Fruit fly (Drosophila melanogaster) whole organism, embryonic: ENCODE data around the gene CG9166.
A peak's percentile ranks its signal among the peaks of the same experiment; 100 is the strongest.

Source experiments
- Abd-B ChIP-seq: fragments of 200-800 bp; sonication (Bioruptor generic); optimal IDR thresholded peaks from 2 replicates; lab custom pipeline; 2018; ENCODE audit warnings: missing biosample characterization, mild to moderate bottlenecking, missing genetic modification characterization, moderate library complexity
- Antp ChIP-seq: fragments of 200-800 bp; sonication (Bioruptor generic); optimal IDR thresholded peaks from 3 replicates; lab custom pipeline; 2016; ENCODE audit warnings: missing biosample characterization, missing genetic modification characterization
- Atf6 ChIP-seq: fragments of 200-800 bp; sonication (Bioruptor generic); IDR thresholded peaks from 2 replicates; pipeline ENCODE4 v1.3.6; 2022; ENCODE audit warnings: missing biosample characterization, missing genetic modification characterization
- Bteb2 ChIP-seq: fragments of 200-800 bp; sonication (Bioruptor generic); optimal IDR thresholded peaks from 2 replicates; lab custom pipeline; 2016; ENCODE audit warnings: missing biosample characterization, missing genetic modification characterization
- CG10462 ChIP-seq: fragments of 200-800 bp; sonication (Bioruptor generic); optimal IDR thresholded peaks from 2 replicates; lab custom pipeline; 2016; ENCODE audit warnings: missing biosample characterization, missing genetic modification characterization
- CG11398 ChIP-seq: fragments of 200-800 bp; sonication (Bioruptor generic); optimal IDR thresholded peaks from 2 replicates; lab custom pipeline; 2016; ENCODE audit warnings: missing biosample characterization, missing genetic modification characterization
- CG12744 ChIP-seq: fragments of 200-800 bp; sonication (Bioruptor generic); optimal IDR thresholded peaks from 2 replicates; lab custom pipeline; 2016; ENCODE audit warnings: missing biosample characterization, missing genetic modification characterization
- CG15696 ChIP-seq: fragments of 200-800 bp; sonication (Bioruptor generic); optimal IDR thresholded peaks from 2 replicates; lab custom pipeline; 2019; ENCODE audit warnings: missing biosample characterization, mild to moderate bottlenecking, missing genetic modification characterization, moderate library complexity
- CG1602 ChIP-seq: fragments of 200-800 bp; sonication (Bioruptor generic); optimal IDR thresholded peaks from 3 replicates; lab custom pipeline; 2016; ENCODE audit warnings: missing biosample characterization, missing genetic modification characterization
- CG17186 ChIP-seq: fragments of 200-800 bp; sonication (Bioruptor generic); optimal IDR thresholded peaks from 3 replicates; lab custom pipeline; 2017; ENCODE audit warnings: missing biosample characterization, missing genetic modification reagents, missing genetic modification characterization
- CG18764 ChIP-seq: fragments of 200-800 bp; sonication (Bioruptor generic); optimal IDR thresholded peaks from 3 replicates; lab custom pipeline; 2016; ENCODE audit warnings: missing biosample characterization, missing genetic modification characterization
- CG30020 ChIP-seq: fragments of 200-800 bp; optimal IDR thresholded peaks from 2 replicates; lab custom pipeline; 2019; ENCODE audit warnings: missing biosample characterization, mild to moderate bottlenecking, missing genetic modification characterization, moderate library complexity
- CG32772 ChIP-seq: fragments of 200-800 bp; sonication (Bioruptor generic); IDR thresholded peaks from 2 replicates; pipeline ENCODE4 v1.3.6; 2022; ENCODE audit warnings: missing biosample characterization, missing genetic modification characterization
- CG3281 ChIP-seq: fragments of 200-800 bp; sonication (Bioruptor generic); optimal IDR thresholded peaks from 3 replicates; lab custom pipeline; 2017; ENCODE audit warnings: missing biosample characterization, mild to moderate bottlenecking, missing genetic modification characterization
- CG4820 ChIP-seq: fragments of 200-800 bp; sonication (Bioruptor generic); optimal IDR thresholded peaks from 3 replicates; lab custom pipeline; 2016; ENCODE audit warnings: missing biosample characterization, missing genetic modification characterization
- CG6689 ChIP-seq: fragments of 200-800 bp; sonication (Bioruptor generic); IDR thresholded peaks from 2 replicates; pipeline ENCODE4 v1.3.6; 2022; ENCODE audit warnings: missing biosample characterization, missing genetic modification characterization
- CG8944 ChIP-seq: fragments of 200-800 bp; sonication (Bioruptor generic); optimal IDR thresholded peaks from 3 replicates; lab custom pipeline; 2016; ENCODE audit warnings: missing biosample characterization, missing genetic modification characterization
- CG9437 ChIP-seq: fragments of 200-800 bp; sonication (Bioruptor generic); optimal IDR thresholded peaks from 2 replicates; lab custom pipeline; 2018; ENCODE audit warnings: missing biosample characterization, mild to moderate bottlenecking, missing genetic modification characterization
- D19A ChIP-seq: fragments of 200-800 bp; optimal IDR thresholded peaks from 3 replicates; lab custom pipeline; 2019; ENCODE audit warnings: missing biosample characterization, mild to moderate bottlenecking, missing genetic modification characterization, moderate library complexity
- Dbx ChIP-seq: fragments of 200-800 bp; sonication (Bioruptor generic); IDR thresholded peaks from 3 replicates; pipeline ENCODE4 v1.3.6; 2022; ENCODE audit warnings: missing biosample characterization, missing genetic modification characterization
- Dp ChIP-seq: fragments of 200-800 bp; sonication (Bioruptor generic); optimal IDR thresholded peaks from 2 replicates; lab custom pipeline; 2018; ENCODE audit warnings: missing biosample characterization, mild to moderate bottlenecking, missing genetic modification characterization, moderate library complexity
- Dref ChIP-seq: fragments of 200-800 bp; sonication (Bioruptor generic); IDR thresholded peaks from 2 replicates; pipeline ENCODE4 v1.3.6; 2022; ENCODE audit warnings: missing biosample characterization, missing genetic modification characterization
- Gug ChIP-seq: fragments of 200-800 bp; sonication (Bioruptor generic); IDR thresholded peaks from 4 replicates; pipeline ENCODE4 v1.3.6; 2022; ENCODE audit warnings: missing biosample characterization, missing genetic modification characterization
- Jarid2 ChIP-seq: fragments of 200-800 bp; sonication (Bioruptor generic); optimal IDR thresholded peaks from 3 replicates; lab custom pipeline; 2017; ENCODE audit warnings: mild to moderate bottlenecking, missing biosample characterization, missing genetic modification reagents, missing genetic modification characterization
- Max ChIP-seq: fragments of 200-800 bp; sonication (Bioruptor generic); optimal IDR thresholded peaks from 2 replicates; lab custom pipeline; 2016; ENCODE audit warnings: missing biosample characterization, mild to moderate bottlenecking, missing genetic modification characterization
- Med ChIP-seq: fragments of 200-800 bp; sonication (Bioruptor generic); peaks from one replicate; lab custom pipeline; 2016; ENCODE audit warnings: missing biosample characterization, missing genetic modification characterization, mild to moderate bottlenecking, inconsistent platforms, moderate library complexity
- Nf-YC ChIP-seq: fragments of 200-800 bp; optimal IDR thresholded peaks from 3 replicates; lab custom pipeline; 2019; ENCODE audit warnings: missing biosample characterization, mild to moderate bottlenecking, missing genetic modification characterization, moderate library complexity
- Sry-β ChIP-seq: fragments of 200-800 bp; sonication (Bioruptor generic); optimal IDR thresholded peaks from 2 replicates; lab custom pipeline; 2018; ENCODE audit warnings: missing biosample characterization, mild to moderate bottlenecking, missing genetic modification characterization, moderate library complexity
- ab ChIP-seq: fragments of 200-800 bp; sonication (Bioruptor generic); optimal IDR thresholded peaks from 2 replicates; lab custom pipeline; 2016; ENCODE audit warnings: missing biosample characterization, missing genetic modification characterization
- ara ChIP-seq: fragments of 200-800 bp; sonication (Bioruptor generic); IDR thresholded peaks from 2 replicates; pipeline ENCODE4 v1.3.6; 2022; ENCODE audit warnings: missing biosample characterization, missing genetic modification characterization
- cad ChIP-seq: fragments of >200 bp; optimal IDR thresholded peaks from 2 replicates; lab custom pipeline; 2017; ENCODE audit warnings: missing biosample characterization, missing genetic modification characterization
- cas ChIP-seq: fragments of 200-800 bp; sonication (Bioruptor generic); IDR thresholded peaks from 2 replicates; pipeline ENCODE4 v1.3.6; 2022; ENCODE audit warnings: missing biosample characterization, missing genetic modification characterization
- chm ChIP-seq: fragments of 200-800 bp; sonication (Bioruptor generic); IDR thresholded peaks from 2 replicates; pipeline ENCODE4 v1.3.6; 2022; ENCODE audit warnings: missing biosample characterization, missing genetic modification characterization
- ci ChIP-seq: fragments of 200-800 bp; sonication (Bioruptor generic); IDR thresholded peaks from 3 replicates; pipeline ENCODE4 v1.3.6; 2022; ENCODE audit warnings: missing biosample characterization, missing genetic modification characterization
- dpn ChIP-seq, 2 experiments: fragments of 200-800 bp; sonication (Bioruptor generic); optimal IDR thresholded peaks; 3 replicates each; lab custom pipeline; 2016; ENCODE audit warnings: missing biosample characterization in 2 of 2, missing genetic modification characterization in 2 of 2
- dysf ChIP-seq: fragments of 200-800 bp; sonication (Bioruptor generic); IDR thresholded peaks from 3 replicates; pipeline ENCODE4 v1.3.6; 2022; ENCODE audit warnings: missing biosample characterization, missing genetic modification characterization
- ewg ChIP-seq: fragments of 200-800 bp; sonication (Bioruptor generic); optimal IDR thresholded peaks from 3 replicates; lab custom pipeline; 2017; ENCODE audit warnings: mild to moderate bottlenecking, missing biosample characterization, missing genetic modification reagents, missing genetic modification characterization
- exex ChIP-seq: fragments of 200-800 bp; sonication (Bioruptor generic); optimal IDR thresholded peaks from 4 replicates; lab custom pipeline; 2018; ENCODE audit warnings: missing biosample characterization, mild to moderate bottlenecking, missing genetic modification characterization, moderate library complexity
- eyg ChIP-seq: fragments of 200-800 bp; sonication (Bioruptor generic); optimal IDR thresholded peaks from 3 replicates; lab custom pipeline; 2016; ENCODE audit warnings: missing biosample characterization, missing genetic modification characterization
- her ChIP-seq: fragments of 200-800 bp; sonication (Bioruptor generic); optimal IDR thresholded peaks from 2 replicates; lab custom pipeline; 2016; ENCODE audit warnings: missing biosample characterization, missing genetic modification characterization
- kni ChIP-seq: fragments of 200-800 bp; sonication (Bioruptor generic); optimal IDR thresholded peaks from 3 replicates; lab custom pipeline; 2017; ENCODE audit warnings: mild to moderate bottlenecking, missing biosample characterization, missing genetic modification reagents, missing genetic modification characterization
- lab ChIP-seq: fragments of 200-800 bp; sonication (Bioruptor generic); optimal IDR thresholded peaks from 3 replicates; lab custom pipeline; 2017; ENCODE audit warnings: missing biosample characterization, missing genetic modification characterization, mild to moderate bottlenecking, moderate library complexity, missing genetic modification reagents
- luna ChIP-seq: fragments of 200-800 bp; sonication (Bioruptor generic); optimal IDR thresholded peaks from 2 replicates; lab custom pipeline; 2016; ENCODE audit warnings: missing biosample characterization, missing genetic modification characterization
- nmo ChIP-seq: fragments of 200-800 bp; sonication (Bioruptor generic); optimal IDR thresholded peaks from 2 replicates; lab custom pipeline; 2018; ENCODE audit warnings: missing biosample characterization, mild to moderate bottlenecking, missing genetic modification characterization, moderate library complexity
- row ChIP-seq: fragments of 200-800 bp; sonication (Bioruptor generic); IDR thresholded peaks from 3 replicates; pipeline ENCODE4 v1.3.6; 2022; ENCODE audit warnings: missing biosample characterization, missing genetic modification characterization
- sc ChIP-seq, 3 experiments: fragments of >200 bp in 2 of 3; fragments of 200-800 bp in 1 of 3; sonication (Bioruptor generic) in 1 of 3; optimal IDR thresholded peaks; 2 replicates in 2 of 3; 3 replicates in 1 of 3; lab custom pipeline; 2017; ENCODE audit warnings: mild to moderate bottlenecking in 1 of 3, missing biosample characterization in 1 of 3, missing genetic modification characterization in 1 of 3, missing genetic modification reagents in 1 of 3
- sd ChIP-seq: fragments of 200-800 bp; sonication (Bioruptor generic); optimal IDR thresholded peaks from 3 replicates; lab custom pipeline; 2018; ENCODE audit warnings: missing biosample characterization, mild to moderate bottlenecking, missing genetic modification characterization, moderate library complexity
- slou ChIP-seq: fragments of 200-800 bp; sonication (Bioruptor generic); optimal IDR thresholded peaks from 3 replicates; lab custom pipeline; 2016; ENCODE audit warnings: missing biosample characterization, missing genetic modification characterization
- tin ChIP-seq: fragments of 200-800 bp; sonication (Bioruptor generic); optimal IDR thresholded peaks from 3 replicates; lab custom pipeline; 2016; ENCODE audit warnings: missing biosample characterization, missing genetic modification characterization
- unpg ChIP-seq: fragments of 200-800 bp; sonication (Bioruptor generic); optimal IDR thresholded peaks from 3 replicates; lab custom pipeline; 2018; ENCODE audit warnings: missing biosample characterization, mild to moderate bottlenecking, missing genetic modification characterization, moderate library complexity

Gene CG9166

DNA sequence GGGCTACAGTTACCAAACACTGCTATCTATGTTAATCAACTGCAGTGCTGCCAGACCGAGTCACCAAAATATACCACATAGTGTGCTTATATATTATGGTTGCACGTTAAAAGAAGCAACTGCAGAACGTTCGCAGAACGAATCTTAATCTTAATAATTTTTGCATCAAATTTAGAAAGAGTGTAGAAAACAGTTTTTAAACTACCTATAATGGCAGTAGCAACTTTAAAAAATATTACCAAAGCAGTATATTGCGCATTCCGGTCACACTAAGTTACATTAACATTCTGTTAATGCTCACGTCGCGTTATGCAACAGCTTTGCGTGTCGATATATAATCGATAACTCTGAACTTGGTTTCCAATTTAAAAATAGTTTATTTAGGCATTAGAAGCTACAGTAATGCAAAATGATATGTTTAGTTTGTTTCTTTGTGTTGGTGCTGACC, 8.8 kb upstream of the CG9166 start, which contains the start of gene indra (continued):
- peak; percentile 56 for TF ChIP-seq unpg (GFP tag; lab: Kevin White, UChicago)
- TF ChIP-seq dysf (GFP tag; lab: Robert Waterston, UW) = peak; percentile 39; the same call in 1 of the 3 replicates
- peak; percentile 61 for TF ChIP-seq Antp (GFP tag; lab: Kevin White, UChicago)
- TF ChIP-seq CG11398 = peak; percentile 12
- peak; percentile 14 for TF ChIP-seq eyg
- TF ChIP-seq CG6689 = peak; percentile 56; the same call in 1 of the 2 replicates
- peak; percentile 56 for TF ChIP-seq tin (GFP tag; lab: Kevin White, UChicago)
- peak; percentile 72 for TF ChIP-seq Dref (GFP tag; lab: Robert Waterston, UW)
- TF ChIP-seq cas (GFP tag; lab: Robert Waterston, UW) = peak; percentile 56; the same call in 1 of the 2 replicates
- TF ChIP-seq Max (GFP tag; lab: Kevin White, UChicago) = peak; percentile 81
- TF ChIP-seq Abd-B = peak; percentile 22
- peak; percentile 9 for TF ChIP-seq slou (GFP tag; lab: Kevin White, UChicago)
- TF ChIP-seq CG10462 (GFP tag; lab: Kevin White, UChicago) = peak; percentile 36
- peak; percentile 74 for TF ChIP-seq nmo (GFP tag; lab: Kevin White, UChicago)
- TF ChIP-seq cad = no peak
- TF ChIP-seq lab = no peak
- peak; percentile 81 for TF ChIP-seq row
- peak; percentile 61 for TF ChIP-seq Bteb2 (GFP tag; lab: Kevin White, UChicago)
- no peak for TF ChIP-seq ara (GFP tag; lab: Robert Waterston, UW)
- TF ChIP-seq CG4820 (GFP tag; lab: Kevin White, UChicago) = peak; percentile 36
- TF ChIP-seq exex (tag; lab: Kevin White, UChicago) = no peak
- TF ChIP-seq Jarid2 = no peak
- TF ChIP-seq CG17186 = peak; percentile 77
- peak; percentile 76 for TF ChIP-seq Dp
- 0 out of 2 replicates have a peak, but pooled peaks have one; percentile 29 for TF ChIP-seq chm (GFP tag; lab: Robert Waterston, UW)
- TF ChIP-seq luna (GFP tag; lab: Kevin White, UChicago) = peak; percentile 18
- TF ChIP-seq Nf-YC = no peak
- peak; percentile 96 for TF ChIP-seq CG9437 (GFP tag; lab: Kevin White, UChicago)
- TF ChIP-seq D19A (tag; lab: Kevin White, UChicago) = no peak
- TF ChIP-seq CG1602 = peak; percentile 58
- 0 out of 3 replicates have a peak, but pooled peaks have one; percentile 58 for TF ChIP-seq ci
- TF ChIP-seq CG30020 (tag; lab: Kevin White, UChicago) = peak; percentile 59
- peak; percentile 51; the same call in 1 of the 2 replicates for TF ChIP-seq CG32772 (GFP tag; lab: Robert Waterston, UW)
- peak; percentile 56 for TF ChIP-seq CG8944 (GFP tag; lab: Kevin White, UChicago)
- peak; percentile 25 for TF ChIP-seq CG12744 (GFP tag; lab: Kevin White, UChicago)
- no peak for TF ChIP-seq sd
- TF ChIP-seq Gug (GFP tag; lab: Robert Waterston, UW) = no peak
- peak; percentile 65 to 66 for TF ChIP-seq dpn (GFP tag; optimal IDR thresholded peaks at IDR 0.05; lab: Kevin White, UChicago)
- peak; percentile 21 for TF ChIP-seq ab
- TF ChIP-seq Dbx (GFP tag; lab: Robert Waterston, UW) = peak; percentile 46; the same call in 1 of the 3 replicates
- peak; percentile 93 for TF ChIP-seq Med (GFP tag; lab: Kevin White, UChicago)
- peak; percentile 8 for TF ChIP-seq her
- TF ChIP-seq kni (GFP tag; lab: Kevin White, UChicago) = no peak
- peak; percentile 25 for TF ChIP-seq CG18764
- TF ChIP-seq CG15696 (tag; lab: Kevin White, UChicago) = peak; percentile 56
- TF ChIP-seq Atf6 (GFP tag; lab: Robert Waterston, UW) = peak; percentile 44; the same call in 1 of the 2 replicates
- peak; percentile 54 for TF ChIP-seq ewg
- TF ChIP-seq sc (optimal IDR thresholded peaks at IDR 0.05; lab: Kevin White, UChicago) = no peak
- TF ChIP-seq sc (GFP tag; optimal IDR thresholded peaks at IDR 0.05; lab: Kevin White, UChicago) = no peak
- TF ChIP-seq CG3281 (GFP tag; lab: Kevin White, UChicago) = peak; percentile 21
- no peak for TF ChIP-seq Sry-β (GFP tag; lab: Kevin White, UChicago)
